Fruit fly (Drosophila melanogaster) whole organism, adult: ENCODE data around the gene Ada.

Experiments used
- CG11617 ChIP-seq: fragments of 200-800 bp; sonication (Bioruptor generic); optimal IDR thresholded peaks from 2 replicates; lab custom pipeline; 2017; ENCODE audit warnings: mild to moderate bottlenecking, missing biosample characterization, missing genetic modification reagents, missing genetic modification characterization
- CG12768 ChIP-seq: fragments of 200-800 bp; sonication (Bioruptor generic); optimal IDR thresholded peaks from 2 replicates; lab custom pipeline; 2017; ENCODE audit warnings: missing biosample characterization, missing genetic modification characterization, mild to moderate bottlenecking, moderate library complexity, missing genetic modification reagents
- CG14711 ChIP-seq: fragments of 200-800 bp; sonication (Bioruptor generic); optimal IDR thresholded peaks from 2 replicates; lab custom pipeline; 2018; ENCODE audit warnings: missing biosample characterization, mild to moderate bottlenecking, missing genetic modification characterization, moderate library complexity
- CG1620 ChIP-seq: fragments of 200-800 bp; sonication (Bioruptor generic); optimal IDR thresholded peaks from 2 replicates; lab custom pipeline; 2016; ENCODE audit warnings: missing biosample characterization, missing genetic modification characterization
- CG33017 ChIP-seq: fragments of 200-800 bp; sonication (Bioruptor generic); optimal IDR thresholded peaks from 2 replicates; lab custom pipeline; 2018; ENCODE audit warnings: missing biosample characterization, mild to moderate bottlenecking, missing genetic modification characterization, moderate library complexity
- CG5204 ChIP-seq: fragments of 200-800 bp; sonication (Bioruptor generic); optimal IDR thresholded peaks from 2 replicates; lab custom pipeline; 2016; ENCODE audit warnings: missing biosample characterization, missing genetic modification characterization
- CG7045 ChIP-seq: fragments of 200-800 bp; sonication (Bioruptor generic); optimal IDR thresholded peaks from 2 replicates; lab custom pipeline; 2017; ENCODE audit warnings: missing biosample characterization, mild to moderate bottlenecking, missing genetic modification characterization
- CG7101 ChIP-seq: fragments of 200-800 bp; sonication (Bioruptor generic); optimal IDR thresholded peaks from 2 replicates; lab custom pipeline; 2018; ENCODE audit warnings: missing biosample characterization, mild to moderate bottlenecking, missing genetic modification characterization, moderate library complexity
- Clk ChIP-seq: fragments of 200-800 bp; sonication (Bioruptor generic); optimal IDR thresholded peaks from 2 replicates; lab custom pipeline; 2017; ENCODE audit warnings: missing biosample characterization, missing genetic modification characterization
- Crg-1 ChIP-seq: fragments of 200-800 bp; sonication (Bioruptor generic); optimal IDR thresholded peaks from 2 replicates; lab custom pipeline; 2016; ENCODE audit warnings: missing biosample characterization, missing genetic modification characterization
- Hr96 ChIP-seq: fragments of 200-800 bp; sonication (Bioruptor generic); optimal IDR thresholded peaks from 2 replicates; lab custom pipeline; 2016; ENCODE audit warnings: missing biosample characterization, missing genetic modification characterization
- Mnt ChIP-seq: fragments of 200-800 bp; sonication (Bioruptor generic); optimal IDR thresholded peaks from 2 replicates; lab custom pipeline; 2016; ENCODE audit warnings: missing biosample characterization, mild to moderate bottlenecking, missing genetic modification characterization
- bab1 ChIP-seq: fragments of 200-800 bp; sonication (Bioruptor generic); optimal IDR thresholded peaks from 3 replicates; lab custom pipeline; 2019; ENCODE audit warnings: missing biosample characterization, mild to moderate bottlenecking, missing genetic modification characterization, moderate library complexity
- cic ChIP-seq: fragments of 200-800 bp; sonication (Bioruptor generic); optimal IDR thresholded peaks from 2 replicates; lab custom pipeline; 2017; ENCODE audit warnings: missing biosample characterization, mild to moderate bottlenecking, missing genetic modification characterization, moderate library complexity
- cnc ChIP-seq, 2 experiments: fragments of >200 bp; optimal IDR thresholded peaks; 2 replicates each; lab custom pipeline; 2017
- kay ChIP-seq: fragments of 200-800 bp; sonication (Bioruptor generic); peaks from one replicate; lab custom pipeline; 2016; ENCODE audit warnings: missing biosample characterization, missing genetic modification characterization, borderline replicate concordance
- ovo ChIP-seq: fragments of 200-800 bp; sonication (Bioruptor generic); optimal IDR thresholded peaks from 2 replicates; lab custom pipeline; 2016; ENCODE audit warnings: missing biosample characterization, missing genetic modification characterization
- pad ChIP-seq: fragments of 200-800 bp; sonication (Bioruptor generic); optimal IDR thresholded peaks from 3 replicates; lab custom pipeline; 2017; ENCODE audit warnings: missing biosample characterization, missing genetic modification characterization, mild to moderate bottlenecking, moderate library complexity, missing genetic modification reagents
- tj ChIP-seq: fragments of 200-800 bp; sonication (Bioruptor generic); optimal IDR thresholded peaks from 3 replicates; lab custom pipeline; 2017; ENCODE audit warnings: missing biosample characterization, mild to moderate bottlenecking, missing genetic modification characterization, moderate library complexity
- toe ChIP-seq: fragments of 200-800 bp; sonication (Bioruptor generic); optimal IDR thresholded peaks from 2 replicates; lab custom pipeline; 2016; ENCODE audit warnings: missing biosample characterization, missing genetic modification characterization

The Ada gene

DNA sequence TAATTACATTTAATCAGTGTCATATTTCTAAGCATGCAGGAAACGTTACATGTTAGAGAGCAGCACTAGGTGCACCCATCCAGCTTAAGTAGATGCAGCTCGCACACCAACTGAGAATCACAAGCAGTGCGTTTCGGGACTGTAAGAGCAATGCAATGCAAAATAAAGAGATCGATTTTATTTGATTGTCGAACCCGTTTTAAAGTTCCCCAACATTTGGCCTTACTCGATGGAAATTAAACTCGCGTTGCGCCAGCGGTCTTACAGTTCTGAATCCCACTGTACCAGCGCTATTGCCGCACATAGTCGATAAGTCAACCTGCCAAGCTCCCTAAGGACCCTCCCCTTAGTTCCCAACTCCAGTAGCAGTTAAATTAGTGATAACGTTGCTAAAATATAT is 2.2 kb upstream of the Ada start:
- TF ChIP-seq kay (GFP tag; lab: Kevin White, UChicago) (no peak), CG33017 (peak; percentile 37)

DNA sequence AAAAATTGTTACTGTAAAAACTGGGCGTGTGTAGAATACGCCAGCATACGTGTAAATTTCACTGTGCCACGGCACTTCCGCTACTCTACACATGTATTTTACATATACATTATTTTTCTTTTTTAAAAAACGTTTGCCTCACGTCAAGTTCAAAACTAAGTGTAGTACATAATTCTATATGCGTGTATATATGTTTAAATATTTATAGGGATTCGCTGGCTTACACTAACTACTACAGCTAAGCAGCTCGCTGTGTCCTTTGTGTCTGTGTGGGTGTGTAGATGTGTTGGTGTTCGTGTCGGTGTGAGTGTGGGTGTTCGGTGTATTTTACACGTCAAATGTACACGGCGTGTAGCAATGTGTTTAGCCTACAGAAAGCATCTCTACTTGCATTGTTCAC is 3.4 kb downstream of the Ada start:
- no peak for TF ChIP-seq pad (GFP tag; lab: Kevin White, UChicago)
- no peak for TF ChIP-seq cic (GFP tag; lab: Kevin White, UChicago)
- TF ChIP-seq CG14711 (tag; lab: Kevin White, UChicago): no peak
- TF ChIP-seq Crg-1 (GFP tag; lab: Kevin White, UChicago): no peak
- no peak for TF ChIP-seq bab1 (GFP tag; lab: Kevin White, UChicago)
- no peak for TF ChIP-seq ovo
- TF ChIP-seq CG11617 (GFP tag; lab: Kevin White, UChicago): no peak
- no peak for TF ChIP-seq CG7045
- TF ChIP-seq toe (GFP tag; lab: Kevin White, UChicago): no peak
- no peak for TF ChIP-seq CG12768 (GFP tag; lab: Kevin White, UChicago)
- TF ChIP-seq Hr96 (GFP tag; lab: Kevin White, UChicago): no peak
- no peak for TF ChIP-seq Mnt (GFP tag; lab: Kevin White, UChicago)
- TF ChIP-seq cnc (optimal IDR thresholded peaks at IDR 0.05; lab: Kevin White, UChicago): no peak

DNA sequence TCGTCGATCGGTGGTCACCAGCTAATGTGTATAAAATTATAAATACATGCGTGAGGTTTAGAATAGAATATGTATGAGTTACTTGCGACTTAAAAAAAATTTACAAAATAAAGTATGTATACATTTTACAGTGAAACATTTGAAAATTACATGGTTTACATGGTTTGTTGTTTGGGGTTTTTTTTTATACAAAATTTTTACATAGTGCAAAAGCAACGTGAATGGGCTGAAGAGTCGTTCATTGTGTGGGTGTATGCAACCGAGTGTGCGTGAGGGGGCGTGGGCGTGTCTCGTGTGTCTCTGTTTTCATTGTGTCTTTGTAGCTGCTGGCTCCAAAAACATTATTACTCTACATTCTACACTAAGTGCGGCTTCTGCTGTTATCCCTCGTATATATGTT is 4.9 kb downstream of the Ada start:
- TF ChIP-seq CG12768 (GFP tag; lab: Kevin White, UChicago) (no peak), Hr96 (GFP tag; lab: Kevin White, UChicago) (no peak), CG14711 (tag; lab: Kevin White, UChicago) (no peak), CG7101 (tag; lab: Kevin White, UChicago) (no peak), ovo (no peak), toe (GFP tag; lab: Kevin White, UChicago) (no peak), Mnt (GFP tag; lab: Kevin White, UChicago) (no peak), CG11617 (GFP tag; lab: Kevin White, UChicago) (no peak), pad (GFP tag; lab: Kevin White, UChicago) (no peak), tj (GFP tag; lab: Kevin White, UChicago) (no peak), cic (GFP tag; lab: Kevin White, UChicago) (no peak), CG1620 (GFP tag; lab: Kevin White, UChicago) (no peak), Clk (GFP tag; lab: Kevin White, UChicago) (no peak), CG5204 (GFP tag; lab: Kevin White, UChicago) (no peak), Crg-1 (GFP tag; lab: Kevin White, UChicago) (no peak), bab1 (GFP tag; lab: Kevin White, UChicago) (no peak), CG33017 (no peak)

DNA sequence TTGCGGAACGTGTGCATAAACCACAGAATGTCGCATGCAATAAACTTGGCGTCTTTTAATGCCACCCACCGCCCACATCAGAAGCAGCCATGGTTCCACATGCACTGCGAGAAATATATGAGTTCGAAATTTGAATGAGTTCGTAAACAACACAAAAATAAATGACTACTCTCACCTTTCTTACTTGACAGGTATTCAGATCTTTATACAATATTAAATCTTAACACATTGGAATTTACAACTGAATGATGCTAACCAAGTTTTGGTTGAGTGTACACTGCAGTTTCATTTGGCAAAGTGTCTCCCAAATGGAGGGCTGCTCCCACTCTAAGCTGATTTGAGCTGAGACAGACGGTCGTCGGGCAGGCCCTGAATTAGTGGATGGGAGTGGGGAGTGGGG is 10.0 kb downstream of the Ada start:
- TF ChIP-seq CG11617 (GFP tag; lab: Kevin White, UChicago): peak; percentile 3
- TF ChIP-seq toe (GFP tag; lab: Kevin White, UChicago): peak; percentile 16
- TF ChIP-seq tj (GFP tag; lab: Kevin White, UChicago): no peak
- TF ChIP-seq CG33017: peak; percentile 43
- TF ChIP-seq CG7101 (tag; lab: Kevin White, UChicago): peak; percentile 16
- TF ChIP-seq CG7045: peak; percentile 36
- peak; percentile 23 for TF ChIP-seq Clk (GFP tag; lab: Kevin White, UChicago)
- TF ChIP-seq cnc (optimal IDR thresholded peaks at IDR 0.05; lab: Kevin White, UChicago): no peak
- TF ChIP-seq ovo: no peak
- peak; percentile 56 for TF ChIP-seq Hr96 (GFP tag; lab: Kevin White, UChicago)
- no peak for TF ChIP-seq cic (GFP tag; lab: Kevin White, UChicago)
- no peak for TF ChIP-seq CG1620 (GFP tag; lab: Kevin White, UChicago)
- no peak for TF ChIP-seq bab1 (GFP tag; lab: Kevin White, UChicago)
- peak; percentile 46 for TF ChIP-seq CG14711 (tag; lab: Kevin White, UChicago)
- peak; percentile 59 for TF ChIP-seq CG5204 (GFP tag; lab: Kevin White, UChicago)
- no peak for TF ChIP-seq Crg-1 (GFP tag; lab: Kevin White, UChicago)
- no peak for TF ChIP-seq pad (GFP tag; lab: Kevin White, UChicago)
- TF ChIP-seq kay (GFP tag; lab: Kevin White, UChicago): no peak
- TF ChIP-seq Mnt (GFP tag; lab: Kevin White, UChicago): no peak
- TF ChIP-seq CG12768 (GFP tag; lab: Kevin White, UChicago): peak; percentile 27

DNA sequence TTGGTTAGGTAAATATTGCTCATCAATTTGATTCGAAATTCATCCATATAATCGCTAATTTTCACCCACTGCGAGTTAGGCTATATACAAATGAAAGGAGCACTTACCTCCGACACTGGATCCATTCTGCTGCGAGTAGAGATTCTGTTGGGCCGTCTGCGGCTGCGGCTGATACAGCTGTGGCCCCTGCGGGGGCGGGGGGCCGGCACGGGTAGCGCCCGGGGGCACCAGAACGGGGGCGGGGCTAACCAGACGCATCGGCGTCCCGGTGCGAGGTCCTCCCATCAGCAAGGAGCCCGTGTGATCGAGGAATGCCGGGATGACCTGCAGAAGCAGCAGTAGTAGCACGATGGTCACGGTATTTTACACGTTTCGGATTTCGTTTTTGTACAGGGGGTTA is 14.7 kb downstream of the Ada start:
- TF ChIP-seq Hr96 (GFP tag; lab: Kevin White, UChicago) (no peak), bab1 (GFP tag; lab: Kevin White, UChicago) (no peak), tj (GFP tag; lab: Kevin White, UChicago) (no peak), CG11617 (GFP tag; lab: Kevin White, UChicago) (no peak), toe (GFP tag; lab: Kevin White, UChicago) (no peak), pad (GFP tag; lab: Kevin White, UChicago) (no peak), Crg-1 (GFP tag; lab: Kevin White, UChicago) (no peak), CG14711 (tag; lab: Kevin White, UChicago) (no peak), CG12768 (GFP tag; lab: Kevin White, UChicago) (no peak), cnc (optimal IDR thresholded peaks at IDR 0.05; lab: Kevin White, UChicago) (no peak), CG33017 (no peak), CG5204 (GFP tag; lab: Kevin White, UChicago) (no peak), CG7045 (no peak), Clk (GFP tag; lab: Kevin White, UChicago) (no peak), kay (GFP tag; lab: Kevin White, UChicago) (no peak), cic (GFP tag; lab: Kevin White, UChicago) (no peak), CG1620 (GFP tag; lab: Kevin White, UChicago) (no peak), Mnt (GFP tag; lab: Kevin White, UChicago) (no peak)

DNA sequence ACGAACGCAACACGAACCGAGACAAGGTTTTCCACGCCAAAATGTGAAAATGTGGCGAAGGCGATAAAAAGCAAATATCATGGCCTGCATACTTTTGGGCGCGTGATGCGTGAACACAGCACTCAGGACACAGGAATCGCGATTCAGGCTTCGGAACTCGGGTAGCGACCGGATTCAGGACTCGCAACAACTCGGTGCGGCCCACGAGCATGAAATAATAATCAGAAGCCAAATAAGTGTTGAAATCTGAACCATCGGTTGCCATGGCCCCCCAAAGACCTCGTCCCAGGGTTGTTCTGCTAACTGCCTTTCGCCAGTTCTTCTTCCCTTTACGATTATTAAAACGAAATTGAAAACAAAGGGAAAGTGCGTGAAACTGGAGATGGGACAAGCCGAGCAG is 17.3 kb downstream of the Ada start:
- TF ChIP-seq CG12768 (GFP tag; lab: Kevin White, UChicago) (no peak), bab1 (GFP tag; lab: Kevin White, UChicago) (no peak), CG1620 (GFP tag; lab: Kevin White, UChicago) (no peak), CG7045 (no peak), CG11617 (GFP tag; lab: Kevin White, UChicago) (no peak), kay (GFP tag; lab: Kevin White, UChicago) (no peak), cnc (optimal IDR thresholded peaks at IDR 0.05; lab: Kevin White, UChicago) (no peak)
